Fruit fly (Drosophila melanogaster) whole organism, embryonic: ENCODE results near the gene CanB.
A peak's percentile ranks its signal among the peaks of the same experiment; 100 is the strongest.

Experiments used
- Adf1 ChIP-seq: fragments of 200-800 bp; sonication (Bioruptor generic); IDR thresholded peaks from 2 replicates; pipeline ENCODE4 v1.3.6; 2022; ENCODE audit warnings: missing biosample characterization, missing genetic modification characterization
- CG11093 ChIP-seq: fragments of 200-800 bp; sonication (Bioruptor generic); IDR thresholded peaks from 3 replicates; pipeline ENCODE4 v1.3.6; 2022; ENCODE audit warnings: missing biosample characterization, missing genetic modification characterization
- CG1233 ChIP-seq: fragments of 200-800 bp; sonication (Bioruptor generic); optimal IDR thresholded peaks from 4 replicates; lab custom pipeline; 2018; ENCODE audit warnings: missing biosample characterization, mild to moderate bottlenecking, missing genetic modification characterization
- CG2202 ChIP-seq: fragments of 200-800 bp; sonication (Bioruptor generic); optimal IDR thresholded peaks from 2 replicates; lab custom pipeline; 2018; ENCODE audit warnings: missing biosample characterization, mild to moderate bottlenecking, missing genetic modification characterization
- CG3847 ChIP-seq: fragments of 200-800 bp; sonication (Bioruptor generic); IDR thresholded peaks from 2 replicates; pipeline ENCODE4 v1.3.6; 2022; ENCODE audit warnings: missing biosample characterization, missing genetic modification characterization
- CG42726 ChIP-seq: fragments of 200-800 bp; sonication (Bioruptor generic); IDR thresholded peaks from 2 replicates; pipeline ENCODE4 v1.3.6; 2022; ENCODE audit warnings: missing biosample characterization, missing genetic modification characterization; ENCODE audit not compliant: partially characterized antibody
- Dbx ChIP-seq: fragments of 200-800 bp; sonication (Bioruptor generic); IDR thresholded peaks from 3 replicates; pipeline ENCODE4 v1.3.6; 2022; ENCODE audit warnings: missing biosample characterization, missing genetic modification characterization
- disco-r ChIP-seq: fragments of 200-800 bp; sonication (Bioruptor generic); optimal IDR thresholded peaks from 2 replicates; lab custom pipeline; 2016; ENCODE audit warnings: missing biosample characterization, missing genetic modification characterization
- kay ChIP-seq: fragments of 200-800 bp; sonication (Bioruptor generic); optimal IDR thresholded peaks from 2 replicates; lab custom pipeline; 2016; ENCODE audit warnings: missing biosample characterization, missing genetic modification characterization
- psq ChIP-seq: fragments of 200-800 bp; sonication (Bioruptor generic); optimal IDR thresholded peaks from 2 replicates; lab custom pipeline; 2017; ENCODE audit warnings: missing biosample characterization, missing genetic modification characterization
- tup ChIP-seq: fragments of 200-800 bp; sonication (Bioruptor generic); optimal IDR thresholded peaks from 2 replicates; lab custom pipeline; 2016; ENCODE audit warnings: missing biosample characterization, mild to moderate bottlenecking, missing genetic modification characterization, moderate library complexity

- TF ChIP-seq CG1233 (GFP tag; lab: Kevin White, UChicago) (no peak), CG42726 (GFP tag; lab: Robert Waterston, UW) (no peak), CG11093 (GFP tag; lab: Robert Waterston, UW) (no peak), psq (GFP tag; lab: Kevin White, UChicago) (no peak), CG3847 (GFP tag; lab: Robert Waterston, UW) (0 out of 2 replicates have a peak, but pooled peaks have one; percentile 21), CG2202 (no peak), Dbx (GFP tag; lab: Robert Waterston, UW) (0 out of 3 replicates have a peak, but pooled peaks have one; percentile 22), kay (GFP tag; lab: Kevin White, UChicago) (no peak), disco-r (GFP tag; lab: Kevin White, UChicago) (no peak), tup (no peak), Adf1 (peak; percentile 50)
These were observed 7.7 kb downstream of the CanB start, which contains the start of gene SK for dm6 chrX:5339970-5340369.
